Fruit fly (Drosophila melanogaster): ENCODE measurements around the gene CG31404.

Gene CG31404

dm6 chr3R:19332553-19332952, 43.3 kb downstream of the CG31404 start:
- no peak for TF ChIP-seq CG6276 (GFP tag; optimal IDR thresholded peaks at IDR 0.05)
- TF ChIP-seq CG3919 (GFP tag; optimal IDR thresholded peaks at IDR 0.05) = no peak
- no peak for TF ChIP-seq CG10669 (GFP tag; optimal IDR thresholded peaks at IDR 0.05)
- TF ChIP-seq CG11294 (GFP tag; IDR thresholded peaks at IDR 0.05) = no peak
- TF ChIP-seq eg (GFP tag; IDR thresholded peaks at IDR 0.05) = no peak
- no peak for TF ChIP-seq CG6792 (GFP tag; optimal IDR thresholded peaks at IDR 0.05)
- no peak for TF ChIP-seq CG1621 (tag; optimal IDR thresholded peaks at IDR 0.05)
- TF ChIP-seq Gug (GFP tag; IDR thresholded peaks at IDR 0.05) = no peak
- TF ChIP-seq CG8319 (GFP tag; optimal IDR thresholded peaks at IDR 0.05) = no peak
- no peak for TF ChIP-seq pdm3 (GFP tag; optimal IDR thresholded peaks at IDR 0.05)
- no peak for TF ChIP-seq CG8119 (GFP tag; IDR thresholded peaks at IDR 0.05)
- TF ChIP-seq fkh (GFP tag; optimal IDR thresholded peaks at IDR 0.05) = no peak
- TF ChIP-seq CG11762 (GFP tag; optimal IDR thresholded peaks at IDR 0.05; ENCODE audit: insufficient read depth) = no peak
- no peak for TF ChIP-seq Eip78C (GFP tag)
- no peak for TF ChIP-seq acj6 (GFP tag; optimal IDR thresholded peaks at IDR 0.05)

- TF ChIP-seq CG6808 (GFP tag; optimal IDR thresholded peaks at IDR 0.05) (no peak), CG10631 (GFP tag; optimal IDR thresholded peaks at IDR 0.05) (no peak), Eip78C (GFP tag) (no peak), Hr4 (GFP tag; optimal IDR thresholded peaks at IDR 0.05) (no peak), Smox (GFP tag; optimal IDR thresholded peaks at IDR 0.05) (no peak), achi (GFP tag; optimal IDR thresholded peaks at IDR 0.05) (no peak)
Observed at dm6 chr3R:19332052-19332451, 43.8 kb downstream of the CG31404 start.

dm6 chr3R:19328716-19329115, 47.1 kb downstream of the CG31404 start:
- TF ChIP-seq eg (GFP tag; IDR thresholded peaks at IDR 0.05) (no peak), CG32006 (GFP tag; optimal IDR thresholded peaks at IDR 0.05) (no peak), pdm3 (GFP tag; optimal IDR thresholded peaks at IDR 0.05) (no peak), svp (GFP tag) (peak; percentile 37), acj6 (GFP tag; optimal IDR thresholded peaks at IDR 0.05) (no peak), Eip93F (GFP tag; optimal IDR thresholded peaks at IDR 0.05) (no peak), ss (GFP tag; optimal IDR thresholded peaks at IDR 0.05) (peak in 1 of 2 experiments; percentile 66), CG8632 (GFP tag; optimal IDR thresholded peaks at IDR 0.05) (no peak), vri (GFP tag; optimal IDR thresholded peaks at IDR 0.05) (no peak), Sox102F (GFP tag; optimal IDR thresholded peaks at IDR 0.05) (peak; percentile 12), Hr4 (GFP tag; optimal IDR thresholded peaks at IDR 0.05) (no peak), CG15336 (GFP tag; IDR thresholded peaks at IDR 0.05) (no peak), Sox14 (GFP tag; optimal IDR thresholded peaks at IDR 0.05) (no peak), Blimp-1 (GFP tag; optimal IDR thresholded peaks at IDR 0.05) (peak; percentile 13), CG7368 (GFP tag; optimal IDR thresholded peaks at IDR 0.05) (no peak), salr (GFP tag; optimal IDR thresholded peaks at IDR 0.05) (no peak), dac (GFP tag; optimal IDR thresholded peaks at IDR 0.05) (no peak), CG6854 (GFP tag; optimal IDR thresholded peaks at IDR 0.05) (peak; percentile 71), Ets21C (GFP tag; optimal IDR thresholded peaks at IDR 0.05) (no peak), CG6808 (GFP tag; optimal IDR thresholded peaks at IDR 0.05) (no peak), Eip75B (GFP tag; optimal IDR thresholded peaks at IDR 0.05) (peak; percentile 36), Hr38 (GFP tag; optimal IDR thresholded peaks at IDR 0.05) (no peak)

Measured in whole organism, prepupa.